Fruit fly (Drosophila melanogaster) whole organism, embryonic: ENCODE data around the gene lilli.

ENCODE experiments used
- CG10321 ChIP-seq: fragments of 200-800 bp; sonication (Bioruptor generic); IDR thresholded peaks from 2 replicates; pipeline ENCODE4 v1.3.6; 2022; ENCODE audit warnings: missing biosample characterization, missing genetic modification characterization
- CG11093 ChIP-seq: fragments of 200-800 bp; sonication (Bioruptor generic); IDR thresholded peaks from 3 replicates; pipeline ENCODE4 v1.3.6; 2022; ENCODE audit warnings: missing biosample characterization, missing genetic modification characterization
- CG11456 ChIP-seq: fragments of 200-800 bp; sonication (Bioruptor generic); IDR thresholded peaks from 3 replicates; pipeline ENCODE4 v1.3.6; 2022; ENCODE audit warnings: missing biosample characterization, missing genetic modification characterization
- CG14710 ChIP-seq: fragments of 200-800 bp; sonication (Bioruptor generic); optimal IDR thresholded peaks from 3 replicates; lab custom pipeline; 2019; ENCODE audit warnings: missing biosample characterization, mild to moderate bottlenecking, missing genetic modification characterization, moderate library complexity
- CG18262 ChIP-seq: fragments of 200-800 bp; optimal IDR thresholded peaks from 3 replicates; lab custom pipeline; 2019; ENCODE audit warnings: missing biosample characterization, mild to moderate bottlenecking, missing genetic modification characterization, moderate library complexity
- CG18619 ChIP-seq: fragments of 200-800 bp; sonication (Bioruptor generic); optimal IDR thresholded peaks from 3 replicates; lab custom pipeline; 2017; ENCODE audit warnings: missing biosample characterization, mild to moderate bottlenecking, missing genetic modification characterization
- CG33557 ChIP-seq: fragments of 200-800 bp; sonication (Bioruptor generic); optimal IDR thresholded peaks from 2 replicates; lab custom pipeline; 2019; ENCODE audit warnings: missing biosample characterization, mild to moderate bottlenecking, missing genetic modification characterization, moderate library complexity
- CG5953 ChIP-seq: fragments of 200-800 bp; sonication (Bioruptor generic); IDR thresholded peaks from 2 replicates; pipeline ENCODE4 v1.3.6; 2022; ENCODE audit warnings: missing biosample characterization, missing genetic modification characterization
- CG7271 ChIP-seq: fragments of 200-800 bp; sonication (Bioruptor generic); optimal IDR thresholded peaks from 2 replicates; lab custom pipeline; 2018; ENCODE audit warnings: missing biosample characterization, mild to moderate bottlenecking, missing genetic modification characterization, moderate library complexity
- CG7786 ChIP-seq: fragments of 200-800 bp; sonication (Bioruptor generic); optimal IDR thresholded peaks from 2 replicates; lab custom pipeline; 2016; ENCODE audit warnings: missing biosample characterization, missing genetic modification characterization
- HHEX ChIP-seq: fragments of 200-800 bp; sonication (Bioruptor generic); optimal IDR thresholded peaks from 3 replicates; lab custom pipeline; 2017; ENCODE audit warnings: missing biosample characterization, mild to moderate bottlenecking, missing genetic modification characterization, missing genetic modification reagents
- HLHmδ ChIP-seq: fragments of 200-800 bp; sonication (Bioruptor generic); optimal IDR thresholded peaks from 2 replicates; lab custom pipeline; 2018; ENCODE audit warnings: missing biosample characterization, mild to moderate bottlenecking, missing genetic modification characterization, moderate library complexity
- Hand ChIP-seq: fragments of 200-800 bp; sonication (Bioruptor generic); optimal IDR thresholded peaks from 2 replicates; lab custom pipeline; 2017; ENCODE audit warnings: mild to moderate bottlenecking, missing biosample characterization, missing genetic modification reagents, missing genetic modification characterization
- Kr ChIP-seq: fragments of 200-800 bp; sonication (Bioruptor generic); optimal IDR thresholded peaks from 2 replicates; lab custom pipeline; 2017; ENCODE audit warnings: missing biosample characterization, mild to moderate bottlenecking, missing genetic modification characterization
- Lim3 ChIP-seq: fragments of 200-800 bp; sonication (Bioruptor generic); IDR thresholded peaks from 2 replicates; pipeline ENCODE4 v1.3.6; 2022; ENCODE audit warnings: missing biosample characterization, missing genetic modification characterization
- MTF-1 ChIP-seq: fragments of 200-800 bp; sonication (Bioruptor generic); optimal IDR thresholded peaks from 2 replicates; lab custom pipeline; 2018; ENCODE audit warnings: missing biosample characterization, mild to moderate bottlenecking, missing genetic modification characterization, borderline replicate concordance
- Med ChIP-seq: fragments of 200-800 bp; sonication (Bioruptor generic); peaks from one replicate; lab custom pipeline; 2016; ENCODE audit warnings: missing biosample characterization, missing genetic modification characterization, mild to moderate bottlenecking, inconsistent platforms, moderate library complexity
- NC2β ChIP-seq: fragments of 200-800 bp; sonication (Bioruptor generic); optimal IDR thresholded peaks from 2 replicates; lab custom pipeline; 2016; ENCODE audit warnings: missing biosample characterization, missing genetic modification characterization
- Optix ChIP-seq: fragments of 200-800 bp; sonication (Bioruptor generic); IDR thresholded peaks from 3 replicates; pipeline ENCODE4 v1.3.6; 2022; ENCODE audit warnings: missing biosample characterization, missing genetic modification characterization
- Pdp1 ChIP-seq, 2 experiments: fragments of 200-800 bp; sonication (Bioruptor generic); optimal IDR thresholded peaks; 3 replicates each; lab custom pipeline; 2016; ENCODE audit warnings: missing biosample characterization in 2 of 2, missing genetic modification characterization in 2 of 2, mild to moderate bottlenecking in 1 of 2, moderate library complexity in 1 of 2
- Sry-δ ChIP-seq: fragments of 200-800 bp; sonication (Bioruptor generic); optimal IDR thresholded peaks from 2 replicates; lab custom pipeline; 2016; ENCODE audit warnings: missing biosample characterization, missing genetic modification characterization
- br ChIP-seq: fragments of >200 bp; optimal IDR thresholded peaks from 2 replicates; lab custom pipeline; 2017
- chinmo ChIP-seq: fragments of 200-800 bp; sonication (Bioruptor generic); IDR thresholded peaks from 4 replicates; pipeline ENCODE4 v1.3.6; 2022; ENCODE audit warnings: missing biosample characterization, missing genetic modification characterization; ENCODE audit not compliant: partially characterized antibody
- chn ChIP-seq: fragments of 200-800 bp; sonication (Bioruptor generic); optimal IDR thresholded peaks from 2 replicates; lab custom pipeline; 2016; ENCODE audit warnings: missing biosample characterization, missing genetic modification characterization
- emc ChIP-seq: fragments of 200-800 bp; sonication (Bioruptor generic); optimal IDR thresholded peaks from 2 replicates; lab custom pipeline; 2016; ENCODE audit warnings: missing biosample characterization, missing genetic modification characterization
- gcm ChIP-seq: fragments of 200-800 bp; sonication (Bioruptor generic); optimal IDR thresholded peaks from 2 replicates; lab custom pipeline; 2019; ENCODE audit warnings: missing biosample characterization, mild to moderate bottlenecking, missing genetic modification characterization, moderate library complexity
- gsb ChIP-seq: fragments of 200-800 bp; sonication (Bioruptor generic); IDR thresholded peaks from 2 replicates; pipeline ENCODE4 v1.3.6; 2022; ENCODE audit warnings: missing biosample characterization, missing genetic modification characterization
- ind ChIP-seq: fragments of 200-800 bp; sonication (Bioruptor generic); optimal IDR thresholded peaks from 3 replicates; lab custom pipeline; 2016; ENCODE audit warnings: missing biosample characterization, missing genetic modification characterization
- klu ChIP-seq: fragments of 200-800 bp; sonication (Bioruptor generic); IDR thresholded peaks from 2 replicates; pipeline ENCODE4 v1.3.6; 2022; ENCODE audit warnings: missing biosample characterization, missing genetic modification characterization
- lov ChIP-seq, 2 experiments: fragments of 200-800 bp in 1 of 2; fragments of >200 bp in 1 of 2; sonication (Bioruptor generic) in 1 of 2; IDR thresholded peaks in 1 of 2; optimal IDR thresholded peaks in 1 of 2; 2 replicates in 1 of 2; 3 replicates in 1 of 2; pipeline versions ENCODE4 v1.3.6 to Lab custom; 2017 to 2022; ENCODE audit warnings: missing biosample characterization in 1 of 2, missing genetic modification characterization in 1 of 2
- nom ChIP-seq: fragments of 200-800 bp; sonication (Bioruptor generic); optimal IDR thresholded peaks from 2 replicates; lab custom pipeline; 2017; ENCODE audit warnings: missing biosample characterization, missing genetic modification characterization, mild to moderate bottlenecking, moderate library complexity, missing genetic modification reagents
- ranshi ChIP-seq: fragments of 200-800 bp; sonication (Bioruptor generic); IDR thresholded peaks from 2 replicates; pipeline ENCODE4 v1.3.6; 2022; ENCODE audit warnings: missing biosample characterization, missing genetic modification characterization
- salm ChIP-seq: fragments of 200-800 bp; sonication (Bioruptor generic); optimal IDR thresholded peaks from 2 replicates; lab custom pipeline; 2018; ENCODE audit warnings: missing biosample characterization, mild to moderate bottlenecking, missing genetic modification characterization
- sd ChIP-seq: fragments of 200-800 bp; sonication (Bioruptor generic); optimal IDR thresholded peaks from 3 replicates; lab custom pipeline; 2018; ENCODE audit warnings: missing biosample characterization, mild to moderate bottlenecking, missing genetic modification characterization, moderate library complexity
- stwl ChIP-seq: fragments of 200-800 bp; sonication (Bioruptor generic); optimal IDR thresholded peaks from 3 replicates; lab custom pipeline; 2018; ENCODE audit warnings: missing biosample characterization, mild to moderate bottlenecking, missing genetic modification characterization, moderate library complexity
- trh ChIP-seq: fragments of 200-800 bp; sonication (Bioruptor generic); optimal IDR thresholded peaks from 2 replicates; lab custom pipeline; 2016; ENCODE audit warnings: missing biosample characterization, missing genetic modification characterization
- vvl ChIP-seq: fragments of 200-800 bp; sonication (Bioruptor generic); IDR thresholded peaks from 2 replicates; pipeline ENCODE4 v1.3.6; 2022; ENCODE audit warnings: missing biosample characterization, missing genetic modification characterization
- wek ChIP-seq: fragments of 200-800 bp; sonication (Bioruptor generic); optimal IDR thresholded peaks from 3 replicates; lab custom pipeline; 2018; ENCODE audit warnings: missing biosample characterization, mild to moderate bottlenecking, missing genetic modification characterization, moderate library complexity
- z ChIP-seq: fragments of 200-800 bp; sonication (Bioruptor generic); IDR thresholded peaks from 3 replicates; pipeline ENCODE4 v1.3.6; 2022; ENCODE audit warnings: missing biosample characterization, missing genetic modification characterization
- zfh1 ChIP-seq: fragments of 200-800 bp; sonication (Bioruptor generic); IDR thresholded peaks from 3 replicates; pipeline ENCODE4 v1.3.6; 2022; ENCODE audit warnings: missing biosample characterization, missing genetic modification characterization

Gene lilli

DNA sequence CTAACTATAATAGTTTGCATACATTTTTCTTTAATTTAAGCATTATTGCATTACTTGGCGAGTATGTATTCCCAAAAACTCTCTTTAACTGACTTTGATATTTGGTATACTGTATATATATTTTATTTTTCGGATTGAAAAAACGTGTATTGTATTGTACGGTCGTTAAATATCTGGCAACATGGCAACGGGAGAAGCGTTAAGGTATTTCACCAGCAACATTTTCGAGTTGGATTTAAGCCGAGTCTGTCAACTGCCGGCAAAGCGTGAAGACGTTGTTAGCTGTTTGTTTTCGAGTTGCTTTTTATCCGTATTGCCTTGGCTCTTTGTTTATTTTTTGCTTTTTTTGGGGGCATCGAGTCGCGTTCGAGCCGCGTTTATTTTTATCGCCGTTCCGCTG, 45.9 kb upstream of the lilli start, which contains the start of gene CG2975 (continued):
- no peak for TF ChIP-seq CG11093
- TF ChIP-seq CG7786 (GFP tag; lab: Kevin White, UChicago), result no peak
- no peak for TF ChIP-seq stwl (tag; lab: Kevin White, UChicago)
- 0 out of 2 replicates have a peak, but pooled peaks have one; percentile 21 for TF ChIP-seq ranshi (GFP tag; lab: Robert Waterston, UW)

dm6 chr2L:2840311-2840710, 45.4 kb upstream of the lilli start:
- no peak for TF ChIP-seq CG7271 (tag; lab: Kevin White, UChicago)
- TF ChIP-seq Med (GFP tag; lab: Kevin White, UChicago), result peak; percentile 28
- no peak for TF ChIP-seq zfh1 (GFP tag; lab: Robert Waterston, UW)
- TF ChIP-seq CG5953, result no peak
- peak; percentile 87 for TF ChIP-seq z
- TF ChIP-seq sd (tag; lab: Kevin White, UChicago), result peak; percentile 93
- TF ChIP-seq HHEX (GFP tag; lab: Kevin White, UChicago), result no peak
- no peak for TF ChIP-seq Sry-δ (GFP tag; lab: Kevin White, UChicago)
- peak; percentile 81; the same call in 1 of the 4 replicates for TF ChIP-seq chinmo (GFP tag; lab: Robert Waterston, UW)
- TF ChIP-seq lov (optimal IDR thresholded peaks at IDR 0.05; lab: Kevin White, UChicago), result no peak
- no peak for TF ChIP-seq lov (GFP tag; IDR thresholded peaks at IDR 0.05; lab: Robert Waterston, UW)
- TF ChIP-seq vvl, result peak; percentile 60
- TF ChIP-seq trh (GFP tag; lab: Kevin White, UChicago), result no peak
- TF ChIP-seq CG18262 (tag; lab: Kevin White, UChicago), result no peak

- TF ChIP-seq gcm (no peak), br (lab: Kevin White, UChicago) (no peak), salm (tag; lab: Kevin White, UChicago) (no peak), MTF-1 (GFP tag; lab: Kevin White, UChicago) (no peak), emc (GFP tag; lab: Kevin White, UChicago) (no peak), Lim3 (GFP tag; lab: Robert Waterston, UW) (no peak), HLHmδ (GFP tag; lab: Kevin White, UChicago) (no peak)
Observed at dm6 chr2L:2844413-2844812, 41.3 kb upstream of the lilli start, which contains the start of gene CG18558. Gene CG18558, minus strand, starts transcription at chr2L:2844513.

- TF ChIP-seq CG11456 (no peak), Hand (GFP tag; lab: Kevin White, UChicago) (no peak), Optix (no peak), CG10321 (GFP tag; lab: Robert Waterston, UW) (no peak), nom (GFP tag; lab: Kevin White, UChicago) (no peak), CG14710 (tag; lab: Kevin White, UChicago) (no peak), NC2β (no peak), CG33557 (GFP tag; lab: Kevin White, UChicago) (no peak), wek (GFP tag; lab: Kevin White, UChicago) (no peak), CG18619 (GFP tag; lab: Kevin White, UChicago) (no peak), salm (tag; lab: Kevin White, UChicago) (no peak), klu (no peak), chn (GFP tag; lab: Kevin White, UChicago) (no peak), Kr (GFP tag; lab: Kevin White, UChicago) (no peak), Pdp1 (GFP tag; optimal IDR thresholded peaks at IDR 0.05; lab: Kevin White, UChicago) (no peak), ind (GFP tag; lab: Kevin White, UChicago) (no peak), gsb (GFP tag; lab: Robert Waterston, UW) (no peak)
Observed at dm6 chr2L:2845634-2846033, 40.1 kb upstream of the lilli start, which contains the start of gene CG18557. Gene CG18557, minus strand, starts transcription at chr2L:2845734.
